Worm (Caenorhabditis elegans) whole organism, L3 larva: ENCODE data around the gene C07G3.15.
A peak's percentile ranks its signal among the peaks of the same experiment; 100 is the strongest.
"Not testable (repeated sequence)": the region's sequence is repeated elsewhere in the genome, so short reads cannot be mapped to it uniquely, and the experiment has no call there.

Source experiments
- R02D3.7 ChIP-seq: fragments of 150-350 bp; optimal IDR thresholded peaks from 2 replicates; lab custom pipeline; 2014; ENCODE audit warnings: missing biosample characterization, missing genetic modification characterization
- ZK546.5 ChIP-seq: sonication (generic microtip); optimal IDR thresholded peaks from 2 replicates; lab custom pipeline; 2017; ENCODE audit warnings: missing biosample characterization, missing genetic modification characterization
- aly-2 ChIP-seq: fragments of 150-350 bp; optimal IDR thresholded peaks from 2 replicates; lab custom pipeline; 2014; ENCODE audit warnings: missing biosample characterization, missing genetic modification characterization
- ama-1 ChIP-seq: fragments of 150-350 bp; optimal IDR thresholded peaks from 2 replicates; lab custom pipeline; 2018
- ceh-16 ChIP-seq: sonication (generic microtip); optimal IDR thresholded peaks from 2 replicates; lab custom pipeline; 2017; ENCODE audit warnings: missing biosample characterization, missing genetic modification characterization
- ceh-28 ChIP-seq: fragments of 150-350 bp; optimal IDR thresholded peaks from 2 replicates; lab custom pipeline; 2014; ENCODE audit warnings: missing biosample characterization, missing genetic modification reagents, missing genetic modification characterization
- ceh-9 ChIP-seq: sonication (generic microtip); optimal IDR thresholded peaks from 2 replicates; lab custom pipeline; 2018; ENCODE audit warnings: missing biosample characterization, missing genetic modification characterization
- daf-12 ChIP-seq: fragments of 150-350 bp; optimal IDR thresholded peaks from 2 replicates; lab custom pipeline; 2014; ENCODE audit warnings: missing biosample characterization, missing genetic modification reagents, missing genetic modification characterization
- elt-2 ChIP-seq: sonication (generic microtip); optimal IDR thresholded peaks from 2 replicates; lab custom pipeline; 2016; ENCODE audit warnings: missing genetic modification reagents, mild to moderate bottlenecking, missing genetic modification characterization, missing compliant biosample characterization
- elt-3 ChIP-seq, 3 experiments: fragments of 150-350 bp in 1 of 3; sonication (generic microtip) in 2 of 3; optimal IDR thresholded peaks; 2 replicates in 2 of 3; 4 replicates in 1 of 3; lab custom pipeline; 2014 to 2017; ENCODE audit warnings: missing biosample characterization in 3 of 3, missing genetic modification characterization in 3 of 3
- fkh-10 ChIP-seq: sonication (generic microtip); optimal IDR thresholded peaks from 2 replicates; lab custom pipeline; 2017; ENCODE audit warnings: missing biosample characterization, missing genetic modification reagents, missing genetic modification characterization
- jun-1 ChIP-seq: fragments of 150-350 bp; optimal IDR thresholded peaks from 2 replicates; lab custom pipeline; 2014; ENCODE audit warnings: missing biosample characterization, missing genetic modification reagents, missing genetic modification characterization
- lsy-12 ChIP-seq: sonication (generic microtip); optimal IDR thresholded peaks from 2 replicates; lab custom pipeline; 2016; ENCODE audit warnings: mild to moderate bottlenecking, missing genetic modification characterization, missing compliant biosample characterization
- mdl-1 ChIP-seq: fragments of 150-350 bp; optimal IDR thresholded peaks from 2 replicates; lab custom pipeline; 2014; ENCODE audit warnings: missing biosample characterization, missing genetic modification characterization
- mml-1 ChIP-seq: fragments of 150-350 bp; sonication (generic microtip); optimal IDR thresholded peaks from 3 replicates; lab custom pipeline; 2014; ENCODE audit warnings: missing biosample characterization, missing genetic modification characterization
- nfya-1 ChIP-seq: sonication (generic microtip); optimal IDR thresholded peaks from 2 replicates; lab custom pipeline; 2017; ENCODE audit warnings: missing genetic modification characterization, mild to moderate bottlenecking, missing compliant biosample characterization, antibody characterized with exemption, moderate library complexity; ENCODE audit not compliant: insufficient read depth
- nhr-11 ChIP-seq: fragments of 150-350 bp; optimal IDR thresholded peaks from 2 replicates; lab custom pipeline; 2014; ENCODE audit warnings: missing biosample characterization, missing genetic modification characterization
- nhr-12 ChIP-seq: fragments of 150-350 bp; optimal IDR thresholded peaks from 2 replicates; lab custom pipeline; 2014; ENCODE audit warnings: missing biosample characterization, missing genetic modification characterization
- nhr-23 ChIP-seq: fragments of 150-350 bp; optimal IDR thresholded peaks from 2 replicates; lab custom pipeline; 2014; ENCODE audit warnings: missing biosample characterization, missing genetic modification reagents, missing genetic modification characterization
- nhr-237 ChIP-seq: fragments of 150-350 bp; optimal IDR thresholded peaks from 2 replicates; lab custom pipeline; 2014; ENCODE audit warnings: missing biosample characterization, missing genetic modification characterization
- nhr-25 ChIP-seq: sonication (generic microtip); optimal IDR thresholded peaks from 2 replicates; lab custom pipeline; 2017; ENCODE audit warnings: missing biosample characterization, missing genetic modification characterization
- nhr-43 ChIP-seq: sonication (generic microtip); optimal IDR thresholded peaks from 2 replicates; lab custom pipeline; 2016; ENCODE audit warnings: mild to moderate bottlenecking, missing genetic modification characterization, missing compliant biosample characterization; ENCODE audit not compliant: poor library complexity, severe bottlenecking
- nhr-77 ChIP-seq: fragments of 150-350 bp; optimal IDR thresholded peaks from 2 replicates; lab custom pipeline; 2014; ENCODE audit warnings: missing biosample characterization, missing genetic modification characterization
- pha-4 ChIP-seq: fragments of 150-350 bp; optimal IDR thresholded peaks from 2 replicates; lab custom pipeline; 2014; ENCODE audit warnings: missing biosample characterization, missing genetic modification reagents, missing genetic modification characterization
- pqm-1 ChIP-seq: fragments of 150-350 bp; optimal IDR thresholded peaks from 2 replicates; lab custom pipeline; 2017; ENCODE audit warnings: missing biosample characterization, missing genetic modification characterization, inconsistent platforms
- sea-2 ChIP-seq: fragments of 150-350 bp; sonication (generic microtip); optimal IDR thresholded peaks from 4 replicates; lab custom pipeline; 2014; ENCODE audit warnings: missing biosample characterization, missing genetic modification reagents, missing genetic modification characterization
- tbx-2 ChIP-seq: sonication (generic microtip); optimal IDR thresholded peaks from 2 replicates; lab custom pipeline; 2016; ENCODE audit warnings: mild to moderate bottlenecking, missing genetic modification characterization, missing compliant biosample characterization
- zag-1 ChIP-seq: fragments of 150-350 bp; optimal IDR thresholded peaks from 2 replicates; lab custom pipeline; 2014; ENCODE audit warnings: missing biosample characterization, missing genetic modification characterization
- ztf-11 ChIP-seq: fragments of 150-350 bp; optimal IDR thresholded peaks from 2 replicates; lab custom pipeline; 2014; ENCODE audit warnings: missing biosample characterization, missing genetic modification characterization

Gene C07G3.15

DNA sequence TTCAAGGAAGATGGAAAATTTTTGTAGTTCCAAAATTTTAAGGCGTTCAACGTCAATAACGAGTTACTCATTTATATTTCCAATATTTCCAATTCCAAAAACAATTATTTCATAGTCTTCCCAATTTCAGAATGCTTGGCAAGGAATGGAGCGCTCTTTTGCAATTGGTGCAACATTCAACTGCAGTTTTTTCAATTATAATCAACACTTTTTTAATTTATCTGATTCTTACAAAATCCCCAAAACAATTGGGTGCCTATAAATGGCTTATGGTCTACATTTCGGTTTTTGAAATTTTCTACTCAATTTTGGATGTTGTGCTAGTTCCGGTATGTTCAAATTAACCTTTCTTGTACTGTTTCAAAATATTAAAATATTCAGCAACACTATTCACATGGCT is 10.9 kb upstream of the C07G3.15 start, which contains the start of gene str-225:
str-225 (plus strand) TSS at position 132 of the 400 bp plus-strand sequence.
- TF ChIP-seq nhr-11 (tag; lab: Kevin White, UChicago) (no peak), nhr-237 (tag; lab: Kevin White, UChicago) (no peak), mml-1 (no peak), nhr-25 (no peak), nhr-43 (tag; lab: Kevin White, UChicago) (no peak), sea-2 (no peak), aly-2 (no peak), ama-1 (lab: Kevin White, UChicago) (no peak), jun-1 (no peak), tbx-2 (tag; lab: Kevin White, UChicago) (no peak), mdl-1 (tag; lab: Kevin White, UChicago) (no peak), ceh-28 (tag; lab: Kevin White, UChicago) (no peak), nhr-23 (no peak)

ce11 chrV:3506252-3506651 is 9.5 kb upstream of the C07G3.15 start, which contains the start of gene ugt-64:
ugt-64 (minus strand) TSS chrV:3506352.
- TF ChIP-seq nfya-1 (tag; lab: Kevin White, UChicago); nhr-12 (tag; lab: Kevin White, UChicago); elt-3 (tag; optimal IDR thresholded peaks at IDR 0.05; lab: Kevin White, UChicago): not testable (repeated sequence)

- TF ChIP-seq pha-4 (tag; lab: Kevin White, UChicago) = no peak
- no peak for TF ChIP-seq sea-2
- TF ChIP-seq ZK546.5 (tag; lab: Kevin White, UChicago) = no peak
- peak; percentile 23 for TF ChIP-seq nhr-23
- TF ChIP-seq elt-2 = peak; percentile 98
- peak in 1 of 3 experiments; percentile 47 for TF ChIP-seq elt-3 (tag; optimal IDR thresholded peaks at IDR 0.05; lab: Kevin White, UChicago)
- TF ChIP-seq jun-1 = peak; percentile 55
- TF ChIP-seq pqm-1 (tag; lab: Kevin White, UChicago) = peak; percentile 97
- TF ChIP-seq, all 47 proteins: peak for 5
These were observed 9.0 kb upstream of the C07G3.15 start for ce11 chrV:3505745-3506144.

ce11 chrV:3502038-3502437 is 5.3 kb upstream of the C07G3.15 start, which contains the start of the genes C07G3.8 and C07G3.10:
C07G3.8 (minus strand) TSS chrV:3502138.
C07G3.10 (plus strand) TSS chrV:3502307.
- no peak for TF ChIP-seq tbx-2 (tag; lab: Kevin White, UChicago)
- TF ChIP-seq ztf-11 (tag; lab: Kevin White, UChicago) = no peak
- TF ChIP-seq fkh-10 (GFP tag; lab: Kevin White, UChicago) = no peak
- no peak for TF ChIP-seq nhr-237 (tag; lab: Kevin White, UChicago)
- TF ChIP-seq nhr-77 (tag; lab: Kevin White, UChicago) = no peak
- TF ChIP-seq ceh-16 (tag; lab: Kevin White, UChicago) = no peak
- no peak for TF ChIP-seq nhr-25
- no peak for TF ChIP-seq sea-2
- TF ChIP-seq lsy-12 (tag; lab: Kevin White, UChicago) = no peak

ce11 chrV:3490435-3490834 is 6.3 kb downstream of the C07G3.15 start, which contains the start of gene srbc-36:
srbc-36 (minus strand) TSS chrV:3490535.
- TF ChIP-seq pha-4 (tag; lab: Kevin White, UChicago) (no peak), fkh-10 (GFP tag; lab: Kevin White, UChicago) (no peak), zag-1 (tag; lab: Kevin White, UChicago) (no peak), nfya-1 (tag; lab: Kevin White, UChicago) (no peak), pqm-1 (tag; lab: Kevin White, UChicago) (no peak), lsy-12 (tag; lab: Kevin White, UChicago) (no peak), jun-1 (no peak), ceh-9 (tag; lab: Kevin White, UChicago) (no peak), daf-12 (no peak), elt-3 (tag; optimal IDR thresholded peaks at IDR 0.05; lab: Kevin White, UChicago) (no peak), ztf-11 (tag; lab: Kevin White, UChicago) (no peak), R02D3.7 (tag; lab: Kevin White, UChicago) (no peak)

- TF ChIP-seq nfya-1 (tag; lab: Kevin White, UChicago) (no peak), ztf-11 (tag; lab: Kevin White, UChicago) (no peak)
These were observed 9.9 kb downstream of the C07G3.15 start, which contains the start of gene srbc-32 for ce11 chrV:3486857-3487256. srbc-32 (minus strand) TSS chrV:3486957.
